Worm (Caenorhabditis elegans) whole organism, L4/young adult: ENCODE data around the gene K08D8.9.

Source experiments
- W03F9.2 ChIP-seq: fragments of 150-350 bp; optimal IDR thresholded peaks from 2 replicates; lab custom pipeline; 2014; ENCODE audit warnings: missing biosample characterization, missing genetic modification characterization
- dao-5 ChIP-seq: sonication (generic microtip); optimal IDR thresholded peaks from 2 replicates; lab custom pipeline; 2016; ENCODE audit warnings: missing genotype, missing genetic modification characterization, moderate library complexity, missing compliant biosample characterization
- him-1 ChIP-seq: sonication (generic microtip); optimal IDR thresholded peaks from 2 replicates; lab custom pipeline; 2016; ENCODE audit warnings: missing genotype, missing genetic modification reagents, missing genetic modification characterization, missing compliant biosample characterization

ce11 chrIV:12876558-12876957, 22.9 kb upstream of the K08D8.9 start:
- TF ChIP-seq dao-5 (tag; lab: Kevin White, UChicago): no peak
- no peak for TF ChIP-seq him-1
- TF ChIP-seq W03F9.2 (tag; lab: Kevin White, UChicago): no peak
